Worm (Caenorhabditis elegans): ENCODE results near the gene str-248.

- no peak for TF ChIP-seq aly-1 (tag; optimal IDR thresholded peaks at IDR 0.05)
- no peak for TF ChIP-seq ama-1 (optimal IDR thresholded peaks at IDR 0.05)
- TF ChIP-seq hmg-4 (GFP tag; optimal IDR thresholded peaks at IDR 0.05) = no peak
- TF ChIP-seq flt-1 (GFP tag; IDR thresholded peaks at IDR 0.05) = no peak
- no peak for TF ChIP-seq ceh-36 (tag; optimal IDR thresholded peaks at IDR 0.05)
Observed at ce11 chrV:15666718-15667117, 37.3 kb upstream of the str-248 start.
